Worm (Caenorhabditis elegans) whole organism, late embryonic: ENCODE results near the gene C48B4.10.
A peak's percentile ranks its signal among the peaks of the same experiment; 100 is the strongest.

Experiments
- F13H6.1 ChIP-seq: sonication (generic microtip); optimal IDR thresholded peaks from 2 replicates; lab custom pipeline; 2016; ENCODE audit warnings: missing genetic modification characterization, missing compliant biosample characterization
- K02D7.2 ChIP-seq: sonication (generic microtip); optimal IDR thresholded peaks from 2 replicates; lab custom pipeline; 2017; ENCODE audit warnings: mild to moderate bottlenecking, missing genetic modification characterization, missing compliant biosample characterization
- ceh-19 ChIP-seq: fragments of 200-800 bp; sonication (Bioruptor generic); optimal IDR thresholded peaks from 2 replicates; lab custom pipeline; 2018; ENCODE audit warnings: mild to moderate bottlenecking, missing genetic modification characterization, missing compliant biosample characterization
- ceh-2 ChIP-seq: sonication (generic microtip); optimal IDR thresholded peaks from 2 replicates; lab custom pipeline; 2016; ENCODE audit warnings: missing genotype, missing genetic modification characterization, missing compliant biosample characterization
- ceh-24 ChIP-seq: sonication (generic microtip); optimal IDR thresholded peaks from 2 replicates; lab custom pipeline; 2016; ENCODE audit warnings: mild to moderate bottlenecking, missing genetic modification characterization, missing compliant biosample characterization
- fkh-6 ChIP-seq: sonication (generic microtip); optimal IDR thresholded peaks from 2 replicates; lab custom pipeline; 2016; ENCODE audit warnings: missing genetic modification characterization, missing compliant biosample characterization
- hlh-6 ChIP-seq: sonication (generic microtip); optimal IDR thresholded peaks from 2 replicates; lab custom pipeline; 2016; ENCODE audit warnings: missing genotype, missing genetic modification characterization, missing compliant biosample characterization
- nfya-1 ChIP-seq: sonication (generic microtip); optimal IDR thresholded peaks from 2 replicates; lab custom pipeline; 2017; ENCODE audit warnings: missing genetic modification characterization, mild to moderate bottlenecking, missing compliant biosample characterization, antibody characterized with exemption, moderate library complexity
- pqm-1 ChIP-seq: sonication (generic microtip); optimal IDR thresholded peaks from 2 replicates; lab custom pipeline; 2016; ENCODE audit warnings: missing genetic modification characterization, missing compliant biosample characterization
- ref-2 ChIP-seq: sonication (generic microtip); optimal IDR thresholded peaks from 2 replicates; lab custom pipeline; 2016; ENCODE audit warnings: missing genetic modification characterization, missing compliant biosample characterization
- sox-4 ChIP-seq: sonication (generic microtip); optimal IDR thresholded peaks from 2 replicates; lab custom pipeline; 2017; ENCODE audit warnings: mild to moderate bottlenecking, missing genetic modification characterization, inconsistent platforms, missing compliant biosample characterization
- tbx-2 ChIP-seq: sonication (generic microtip); optimal IDR thresholded peaks from 2 replicates; lab custom pipeline; 2016; ENCODE audit warnings: missing genetic modification characterization, missing compliant biosample characterization
- ztf-16 ChIP-seq: sonication (generic microtip); optimal IDR thresholded peaks from 2 replicates; lab custom pipeline; 2017; ENCODE audit warnings: missing genetic modification characterization, missing compliant biosample characterization

DNA sequence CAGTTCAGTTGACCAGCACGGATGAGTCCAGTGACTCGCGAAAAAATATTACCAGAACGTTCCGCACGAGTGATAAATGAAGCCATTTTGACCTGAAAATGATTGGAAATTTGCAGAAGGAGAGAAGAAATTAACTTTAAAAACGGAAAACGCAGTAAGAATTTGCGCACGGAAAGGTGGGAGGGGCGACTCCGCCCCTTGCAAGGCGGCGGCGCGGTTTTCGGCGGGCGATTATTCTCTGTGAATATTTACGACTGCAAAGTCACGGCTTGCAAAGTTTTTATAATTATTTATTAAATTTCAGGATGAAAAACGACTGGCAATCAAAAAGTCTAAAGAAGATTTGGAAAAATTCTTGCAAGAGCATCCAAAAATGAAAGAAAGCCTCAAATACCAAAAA is 40.7 kb downstream of the C48B4.10 start, which contains the start of gene mrps-23:
- TF ChIP-seq sox-4 (tag; lab: Kevin White, UChicago) = no peak
- TF ChIP-seq ceh-19 = no peak
- TF ChIP-seq hlh-6 (tag; lab: Kevin White, UChicago) = no peak
- TF ChIP-seq tbx-2 = no peak
- TF ChIP-seq ztf-16 (tag; lab: Kevin White, UChicago) = no peak
- no peak for TF ChIP-seq pqm-1
- no peak for TF ChIP-seq F13H6.1
- no peak for TF ChIP-seq K02D7.2 (tag; lab: Kevin White, UChicago)
- no peak for TF ChIP-seq ceh-2 (tag; lab: Kevin White, UChicago)
- peak; percentile 11 for TF ChIP-seq nfya-1 (tag; lab: Kevin White, UChicago)
- TF ChIP-seq fkh-6 (tag; lab: Kevin White, UChicago) = no peak
- no peak for TF ChIP-seq ceh-24 (tag; lab: Kevin White, UChicago)
- no peak for TF ChIP-seq ref-2
